Worm (Caenorhabditis elegans): ENCODE results near the gene mstr-2.

mstr-2 gene

DNA sequence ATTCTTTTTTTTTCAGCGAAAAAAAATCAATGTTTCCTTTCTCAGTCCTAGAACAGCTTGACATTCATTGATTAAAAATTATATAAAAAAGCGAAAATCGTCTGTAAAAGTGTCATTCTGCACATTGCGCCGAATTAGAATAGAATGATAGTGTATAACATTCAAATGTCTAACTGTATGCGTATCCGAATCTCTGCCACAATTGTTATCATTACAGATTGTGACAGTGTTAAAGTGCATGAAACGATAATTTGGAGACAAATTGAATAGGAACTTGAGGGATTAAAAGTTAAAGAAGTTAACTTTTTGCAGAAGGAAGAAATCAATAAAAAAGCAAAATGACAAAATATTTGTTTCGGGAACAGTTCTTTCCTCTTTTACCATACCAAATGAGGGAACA lies 522 bp upstream of the mstr-2 start:
- TF ChIP-seq pes-1 (GFP tag; IDR thresholded peaks at IDR 0.05), result no peak
- no peak for TF ChIP-seq tbx-37 (GFP tag; conservative IDR thresholded peaks at IDR 0.05)
- TF ChIP-seq ama-1 (optimal IDR thresholded peaks at IDR 0.05), result no peak
- no peak for TF ChIP-seq ceh-36 (tag; optimal IDR thresholded peaks at IDR 0.05)
- no peak for TF ChIP-seq ceh-13 (GFP tag; optimal IDR thresholded peaks at IDR 0.05)
- no peak for TF ChIP-seq tbx-11 (GFP tag; IDR thresholded peaks at IDR 0.05)
- TF ChIP-seq flt-1 (GFP tag; IDR thresholded peaks at IDR 0.05), result no peak

DNA sequence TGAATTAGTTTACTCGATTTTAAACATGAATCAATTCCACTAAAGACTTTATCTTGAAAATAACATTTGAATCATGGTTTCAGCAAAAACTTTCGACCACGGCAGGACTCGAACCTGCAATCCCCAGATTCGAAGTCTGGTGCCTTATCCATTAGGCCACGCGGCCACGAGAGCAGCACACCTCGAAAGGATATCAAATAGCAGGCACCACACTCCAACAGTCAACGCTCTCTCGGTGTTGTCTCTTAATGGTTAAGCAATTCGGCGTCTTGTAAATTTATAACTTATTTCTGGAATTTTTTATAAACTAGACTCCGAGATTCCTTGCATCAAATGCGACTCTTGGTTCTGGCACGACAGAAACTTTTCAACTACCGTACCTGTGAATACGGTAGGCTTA lies 1.9 kb downstream of the mstr-2 start:
- TF ChIP-seq tbx-11 (GFP tag; IDR thresholded peaks at IDR 0.05), result peak; percentile 95
- peak; percentile 89 for TF ChIP-seq hnd-1 (tag; optimal IDR thresholded peaks at IDR 0.05)
- peak; percentile 96 for TF ChIP-seq pes-1 (GFP tag; IDR thresholded peaks at IDR 0.05)
- TF ChIP-seq F13C5.2 (tag; optimal IDR thresholded peaks at IDR 0.05), result peak; percentile 92
- TF ChIP-seq sea-1 (GFP tag; conservative IDR thresholded peaks at IDR 0.05), result peak; percentile 98
- peak; percentile 80 for TF ChIP-seq hmbx-1 (tag; optimal IDR thresholded peaks at IDR 0.05)
- peak; percentile 97 for TF ChIP-seq aly-1 (tag; optimal IDR thresholded peaks at IDR 0.05)
- peak; percentile 84 for TF ChIP-seq ama-1 (optimal IDR thresholded peaks at IDR 0.05)
- TF ChIP-seq tbx-37 (GFP tag; conservative IDR thresholded peaks at IDR 0.05), result peak; percentile 95
- peak; percentile 95 for TF ChIP-seq scrt-1 (GFP tag; IDR thresholded peaks at IDR 0.05)
- peak; percentile 88 for TF ChIP-seq ceh-13 (GFP tag; optimal IDR thresholded peaks at IDR 0.05)
- TF ChIP-seq flt-1 (GFP tag; IDR thresholded peaks at IDR 0.05), result peak; percentile 96
- TF ChIP-seq hmg-4 (GFP tag; optimal IDR thresholded peaks at IDR 0.05), result peak; percentile 96
- peak; percentile 89 for TF ChIP-seq ets-7 (tag; optimal IDR thresholded peaks at IDR 0.05)
- TF ChIP-seq B0310.2 (tag; optimal IDR thresholded peaks at IDR 0.05), result peak; percentile 85
- TF ChIP-seq ceh-36 (tag; optimal IDR thresholded peaks at IDR 0.05), result peak; percentile 96
- peak; percentile 81 for TF ChIP-seq tra-4 (tag; optimal IDR thresholded peaks at IDR 0.05)

ce11 chrIII:4474908-4475307 lies 6.0 kb downstream of the mstr-2 start, which contains the start of gene ifet-1:
TSS of gene ifet-1 (minus strand) at chrIII:4475150.
- no peak for TF ChIP-seq ets-7 (tag; optimal IDR thresholded peaks at IDR 0.05)
- TF ChIP-seq hmbx-1 (tag; optimal IDR thresholded peaks at IDR 0.05), result no peak
- TF ChIP-seq ama-1 (optimal IDR thresholded peaks at IDR 0.05), result no peak
- no peak for TF ChIP-seq ceh-36 (tag; optimal IDR thresholded peaks at IDR 0.05)
- no peak for TF ChIP-seq pes-1 (GFP tag; IDR thresholded peaks at IDR 0.05)
- TF ChIP-seq F13C5.2 (tag; optimal IDR thresholded peaks at IDR 0.05), result no peak
- TF ChIP-seq tbx-37 (GFP tag; conservative IDR thresholded peaks at IDR 0.05), result no peak
- no peak for TF ChIP-seq scrt-1 (GFP tag; IDR thresholded peaks at IDR 0.05)
- TF ChIP-seq hmg-4 (GFP tag; optimal IDR thresholded peaks at IDR 0.05), result no peak
- TF ChIP-seq aly-1 (tag; optimal IDR thresholded peaks at IDR 0.05), result no peak
- TF ChIP-seq sea-1 (GFP tag; conservative IDR thresholded peaks at IDR 0.05), result no peak
- no peak for TF ChIP-seq flt-1 (GFP tag; IDR thresholded peaks at IDR 0.05)
- TF ChIP-seq B0310.2 (tag; optimal IDR thresholded peaks at IDR 0.05), result no peak

DNA sequence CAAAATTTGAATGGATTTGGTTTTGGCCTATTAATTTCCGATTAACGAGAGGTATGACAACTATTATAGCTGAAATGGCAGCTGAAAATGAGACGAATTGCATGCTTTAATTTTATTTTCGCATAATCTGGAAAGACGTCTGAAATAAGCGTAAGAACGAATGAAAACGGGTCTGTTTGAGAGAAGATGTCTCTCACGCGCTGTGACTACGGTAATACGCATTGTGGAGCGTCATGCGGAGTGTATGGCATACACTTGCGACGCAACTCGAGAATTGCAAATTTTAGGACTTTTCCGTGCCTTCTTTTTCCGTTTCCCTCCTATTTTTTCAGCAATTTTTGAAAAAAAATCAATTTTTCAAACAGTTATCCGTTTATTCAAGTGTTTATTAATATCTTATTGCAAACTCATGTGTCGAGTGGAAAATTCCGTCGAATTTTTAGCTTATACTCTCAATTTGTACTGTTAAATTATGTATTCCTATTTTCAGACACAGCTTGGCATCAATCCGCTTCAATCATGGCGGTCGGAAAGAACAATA lies 6.6 kb downstream of the mstr-2 start, which contains the start of gene rps-1:
Gene rps-1, plus strand, starts transcription at position 491 of the 541 bp plus-strand sequence.
- TF ChIP-seq tbx-37 (GFP tag; conservative IDR thresholded peaks at IDR 0.05) (no peak), scrt-1 (GFP tag; IDR thresholded peaks at IDR 0.05) (no peak), tra-4 (tag; optimal IDR thresholded peaks at IDR 0.05) (no peak), hmbx-1 (tag; optimal IDR thresholded peaks at IDR 0.05) (no peak), pes-1 (GFP tag; IDR thresholded peaks at IDR 0.05) (peak; percentile 68), ceh-36 (tag; optimal IDR thresholded peaks at IDR 0.05) (peak; percentile 52), ceh-13 (GFP tag; optimal IDR thresholded peaks at IDR 0.05) (no peak), ama-1 (optimal IDR thresholded peaks at IDR 0.05) (no peak), tbx-11 (GFP tag; IDR thresholded peaks at IDR 0.05) (peak; percentile 50; the same call in 1 of the 2 replicates), aly-1 (tag; optimal IDR thresholded peaks at IDR 0.05) (no peak), B0310.2 (tag; optimal IDR thresholded peaks at IDR 0.05) (peak; percentile 5), ets-7 (tag; optimal IDR thresholded peaks at IDR 0.05) (no peak), hnd-1 (tag; optimal IDR thresholded peaks at IDR 0.05) (peak; percentile 27), sea-1 (GFP tag; conservative IDR thresholded peaks at IDR 0.05) (peak; percentile 52; the same call in 1 of the 2 replicates), flt-1 (GFP tag; IDR thresholded peaks at IDR 0.05) (peak; percentile 67), hmg-4 (GFP tag; optimal IDR thresholded peaks at IDR 0.05) (peak; percentile 44), F13C5.2 (tag; optimal IDR thresholded peaks at IDR 0.05) (peak; percentile 92)

DNA sequence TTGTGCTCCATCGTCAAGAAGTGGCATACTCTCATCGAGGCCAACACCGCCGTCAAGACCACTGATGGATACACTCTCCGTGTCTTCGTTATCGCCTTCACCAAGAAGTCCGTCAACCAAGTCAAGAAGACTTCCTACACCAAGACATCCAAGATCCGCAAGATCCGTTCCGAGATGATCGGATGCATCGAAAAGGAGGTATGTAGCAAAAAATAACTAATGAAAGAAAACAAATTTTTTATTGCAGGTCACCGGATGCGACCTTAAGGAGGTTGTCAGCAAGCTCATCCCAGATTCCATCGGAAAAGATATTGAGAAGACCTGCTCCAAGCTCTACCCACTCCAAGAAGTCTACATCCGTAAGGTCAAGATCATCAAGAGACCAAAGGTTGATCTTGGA lies 7.4 kb downstream of the mstr-2 start:
- TF ChIP-seq B0310.2 (tag; optimal IDR thresholded peaks at IDR 0.05) (no peak), F13C5.2 (tag; optimal IDR thresholded peaks at IDR 0.05) (no peak), tbx-11 (GFP tag; IDR thresholded peaks at IDR 0.05) (no peak), tbx-37 (GFP tag; conservative IDR thresholded peaks at IDR 0.05) (no peak), sea-1 (GFP tag; conservative IDR thresholded peaks at IDR 0.05) (no peak), hmg-4 (GFP tag; optimal IDR thresholded peaks at IDR 0.05) (no peak), flt-1 (GFP tag; IDR thresholded peaks at IDR 0.05) (no peak), pes-1 (GFP tag; IDR thresholded peaks at IDR 0.05) (no peak), aly-1 (tag; optimal IDR thresholded peaks at IDR 0.05) (no peak), ama-1 (optimal IDR thresholded peaks at IDR 0.05) (no peak), hmbx-1 (tag; optimal IDR thresholded peaks at IDR 0.05) (no peak)

DNA sequence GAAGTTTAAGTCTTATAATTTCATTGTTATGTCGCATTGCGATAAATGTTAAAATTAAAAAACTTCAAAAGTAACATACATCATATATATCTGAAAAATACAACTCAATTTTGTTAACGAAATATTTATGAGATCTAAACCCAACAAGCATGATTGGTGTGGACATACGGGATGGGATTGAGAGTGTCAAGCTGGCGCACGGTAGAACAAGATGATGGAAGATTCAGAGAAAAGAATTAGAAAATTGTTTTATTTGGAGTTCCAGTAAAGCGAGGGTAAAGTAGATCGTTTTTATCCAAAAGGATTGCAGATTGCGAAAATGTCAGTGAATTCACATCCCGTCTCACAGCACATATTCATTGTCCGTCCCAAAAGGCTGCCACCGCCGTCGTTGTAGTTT lies 7.9 kb downstream of the mstr-2 start:
- TF ChIP-seq F13C5.2 (tag; optimal IDR thresholded peaks at IDR 0.05) (no peak), tbx-37 (GFP tag; conservative IDR thresholded peaks at IDR 0.05) (no peak), B0310.2 (tag; optimal IDR thresholded peaks at IDR 0.05) (no peak), hmbx-1 (tag; optimal IDR thresholded peaks at IDR 0.05) (no peak), hnd-1 (tag; optimal IDR thresholded peaks at IDR 0.05) (no peak), ceh-36 (tag; optimal IDR thresholded peaks at IDR 0.05) (no peak), pes-1 (GFP tag; IDR thresholded peaks at IDR 0.05) (no peak), aly-1 (tag; optimal IDR thresholded peaks at IDR 0.05) (no peak)

ce11 chrIII:4477472-4477871 lies 8.6 kb downstream of the mstr-2 start, which contains the start of gene ins-17:
TSS of gene ins-17 (minus strand) at chrIII:4477572.
- TF ChIP-seq tbx-11 (GFP tag; IDR thresholded peaks at IDR 0.05) (no peak), B0310.2 (tag; optimal IDR thresholded peaks at IDR 0.05) (no peak), aly-1 (tag; optimal IDR thresholded peaks at IDR 0.05) (no peak), ama-1 (optimal IDR thresholded peaks at IDR 0.05) (no peak), hnd-1 (tag; optimal IDR thresholded peaks at IDR 0.05) (no peak), ceh-13 (GFP tag; optimal IDR thresholded peaks at IDR 0.05) (no peak), tra-4 (tag; optimal IDR thresholded peaks at IDR 0.05) (no peak), sea-1 (GFP tag; conservative IDR thresholded peaks at IDR 0.05) (no peak)
